Worm (Caenorhabditis elegans): ENCODE measurements around the gene tost-1.

ce11 chrIII:4895313-4895712 is 17.2 kb upstream of the tost-1 start:
- no peak for TF ChIP-seq nhr-77 (tag; optimal IDR thresholded peaks at IDR 0.05)
- no peak for TF ChIP-seq lir-3 (tag; optimal IDR thresholded peaks at IDR 0.05; ENCODE audit: poor library complexity)
- no peak for TF ChIP-seq ceh-82 (tag; optimal IDR thresholded peaks at IDR 0.05)
- no peak for TF ChIP-seq egl-27 (tag; optimal IDR thresholded peaks at IDR 0.05)
- no peak for TF ChIP-seq ceh-90 (tag; optimal IDR thresholded peaks at IDR 0.05)
- TF ChIP-seq jun-1 (tag; optimal IDR thresholded peaks at IDR 0.05), result no peak

Measured in whole organism, L1 larva.